Worm (Caenorhabditis elegans): ENCODE results near the gene F52E1.3.

ce11 chrV:8424840-8425814, 30.5 kb downstream of the F52E1.3 start:
- TF ChIP-seq elt-1 (tag; optimal IDR thresholded peaks at IDR 0.05; ENCODE audit: borderline replicate concordance, insufficient read depth) (no peak), ces-1 (GFP tag; optimal IDR thresholded peaks at IDR 0.05) (no peak), blmp-1 (tag; optimal IDR thresholded peaks at IDR 0.05) (no peak), ceh-39 (tag; optimal IDR thresholded peaks at IDR 0.05) (no peak)

Data from whole organism, mixed stage, embryonic.